Worm (Caenorhabditis elegans): ENCODE measurements around the gene Y54E2A.7.

Gene Y54E2A.7

DNA sequence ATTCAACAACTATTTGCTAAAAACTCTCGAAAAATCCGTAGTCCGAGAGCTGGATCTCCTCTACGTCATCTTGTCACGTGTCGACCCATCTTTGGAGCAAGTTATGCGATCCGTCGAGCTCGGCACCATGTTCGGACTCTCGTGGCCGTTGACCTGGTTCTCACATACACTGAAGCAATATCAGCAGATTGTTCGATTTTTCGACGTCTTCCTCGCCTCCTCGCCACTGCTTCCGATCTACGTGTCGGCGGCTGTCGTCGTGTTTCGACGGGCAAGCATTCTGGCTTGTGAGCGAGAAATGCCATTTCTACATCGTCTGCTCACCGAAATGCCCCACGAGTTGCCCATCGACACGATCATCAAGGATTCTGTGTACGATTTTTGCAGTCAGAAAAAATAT, 26.6 kb upstream of the Y54E2A.7 start:
- TF ChIP-seq elt-1 (tag; optimal IDR thresholded peaks at IDR 0.05) = no peak
- no peak for TF ChIP-seq zag-1 (tag; optimal IDR thresholded peaks at IDR 0.05)
- TF ChIP-seq fkh-10 (GFP tag; optimal IDR thresholded peaks at IDR 0.05) = no peak
- TF ChIP-seq unc-39 (tag; optimal IDR thresholded peaks at IDR 0.05) = no peak
- TF ChIP-seq nhr-25 (tag; optimal IDR thresholded peaks at IDR 0.05) = no peak
- TF ChIP-seq elt-2 (tag; optimal IDR thresholded peaks at IDR 0.05) = no peak
- TF ChIP-seq jun-1 (tag; optimal IDR thresholded peaks at IDR 0.05) = no peak
- no peak for TF ChIP-seq nhr-67 (tag; optimal IDR thresholded peaks at IDR 0.05)
- TF ChIP-seq nhr-43 (tag; optimal IDR thresholded peaks at IDR 0.05; ENCODE audit: poor library complexity, severe bottlenecking) = no peak
- no peak for TF ChIP-seq egl-5 (tag; optimal IDR thresholded peaks at IDR 0.05)
- no peak for TF ChIP-seq sea-2 (GFP tag; optimal IDR thresholded peaks at IDR 0.05)

DNA sequence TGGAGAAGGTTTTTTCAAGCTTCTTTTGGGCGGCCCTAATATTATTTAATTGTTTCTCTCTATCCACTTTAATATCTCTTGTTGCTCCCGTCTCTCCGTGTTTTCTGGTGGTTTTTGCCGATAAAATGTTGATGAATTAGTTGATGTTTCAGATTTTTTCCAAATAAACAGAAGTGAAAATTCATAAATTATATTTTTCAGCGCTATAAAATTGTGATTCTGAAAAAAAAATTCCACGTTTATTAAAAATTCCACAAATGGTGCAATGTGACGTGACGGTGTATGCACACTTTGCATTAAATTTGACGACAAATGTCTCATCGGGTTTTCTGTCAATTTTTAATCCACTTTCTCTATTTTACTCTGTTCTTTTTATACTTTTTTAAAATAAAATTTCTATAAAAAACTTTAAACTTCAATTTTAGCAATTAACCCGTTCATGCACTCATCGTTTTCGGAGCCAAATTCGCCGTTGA, 25.3 kb upstream of the Y54E2A.7 start, which contains the start of gene tbc-20:
tbc-20 (plus strand) TSS at position 426 of the 476 bp plus-strand sequence.
- TF ChIP-seq nfya-1 (tag; optimal IDR thresholded peaks at IDR 0.05; ENCODE audit: insufficient read depth) (peak; percentile 15), aly-2 (tag; optimal IDR thresholded peaks at IDR 0.05) (no peak), nhr-77 (tag; optimal IDR thresholded peaks at IDR 0.05) (peak; percentile 32), pha-4 (tag; optimal IDR thresholded peaks at IDR 0.05) (peak; percentile 57), skn-1 (tag; optimal IDR thresholded peaks at IDR 0.05) (peak; percentile 24), nhr-43 (tag; optimal IDR thresholded peaks at IDR 0.05; ENCODE audit: poor library complexity, severe bottlenecking) (peak; percentile 10), lsy-12 (tag; optimal IDR thresholded peaks at IDR 0.05) (no peak), nhr-28 (tag; optimal IDR thresholded peaks at IDR 0.05) (no peak), elt-2 (tag; optimal IDR thresholded peaks at IDR 0.05) (peak; percentile 8), pqm-1 (tag; optimal IDR thresholded peaks at IDR 0.05) (peak; percentile 4), snpc-4 (tag; optimal IDR thresholded peaks at IDR 0.05) (peak; percentile 40), hmg-11 (tag; optimal IDR thresholded peaks at IDR 0.05) (peak; percentile 29), nhr-23 (tag; optimal IDR thresholded peaks at IDR 0.05) (peak; percentile 8)

DNA sequence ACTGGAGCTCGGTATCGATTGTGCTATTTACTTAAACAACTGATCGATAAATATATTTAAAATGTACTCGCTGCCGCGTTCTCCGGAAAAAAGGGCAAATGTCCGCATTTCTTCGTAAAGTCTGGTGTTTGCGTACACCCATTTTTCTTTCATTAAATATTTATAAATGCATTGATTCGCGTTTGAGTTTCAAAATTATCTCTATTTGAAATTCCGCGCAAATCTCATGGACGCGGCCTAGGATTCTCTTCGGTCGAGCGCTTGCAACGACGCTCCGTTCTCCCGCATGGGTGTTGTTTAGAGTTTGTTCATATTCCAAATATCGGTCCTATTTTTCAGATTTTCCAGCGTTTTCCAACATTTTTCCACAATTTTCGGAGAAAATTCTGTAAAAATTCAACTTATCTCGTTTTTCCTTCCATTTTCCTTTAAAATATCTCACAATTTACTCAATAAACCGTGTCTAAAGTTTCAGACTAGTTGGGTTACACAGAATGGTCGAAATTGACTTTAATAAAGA, 22.2 kb upstream of the Y54E2A.7 start, which contains the start of gene eif-3.B:
eif-3.B (plus strand) TSS at position 470 of the 520 bp plus-strand sequence.
- no peak for TF ChIP-seq elt-1 (tag; optimal IDR thresholded peaks at IDR 0.05)
- TF ChIP-seq ceh-28 (tag; optimal IDR thresholded peaks at IDR 0.05) = peak; percentile 89
- peak; percentile 91 for TF ChIP-seq nhr-43 (tag; optimal IDR thresholded peaks at IDR 0.05; ENCODE audit: poor library complexity, severe bottlenecking)
- TF ChIP-seq nhr-76 (tag; optimal IDR thresholded peaks at IDR 0.05) = no peak
- peak; percentile 70 for TF ChIP-seq R02D3.7 (tag; optimal IDR thresholded peaks at IDR 0.05)
- TF ChIP-seq nhr-23 (tag; optimal IDR thresholded peaks at IDR 0.05) = peak; percentile 92
- TF ChIP-seq ceh-9 (tag; optimal IDR thresholded peaks at IDR 0.05) = no peak
- TF ChIP-seq nhr-77 (tag; optimal IDR thresholded peaks at IDR 0.05) = peak; percentile 85
- no peak for TF ChIP-seq nhr-237 (tag; optimal IDR thresholded peaks at IDR 0.05)
- no peak for TF ChIP-seq unc-39 (tag; optimal IDR thresholded peaks at IDR 0.05)
- TF ChIP-seq nfya-1 (tag; optimal IDR thresholded peaks at IDR 0.05; ENCODE audit: insufficient read depth) = peak; percentile 94
- TF ChIP-seq mdl-1 (tag; optimal IDR thresholded peaks at IDR 0.05) = no peak
- no peak for TF ChIP-seq eor-1 (tag; optimal IDR thresholded peaks at IDR 0.05)
- TF ChIP-seq nhr-25 (tag; optimal IDR thresholded peaks at IDR 0.05) = peak; percentile 86
- TF ChIP-seq lin-15B (tag; optimal IDR thresholded peaks at IDR 0.05) = peak; percentile 96
- peak; percentile 62 for TF ChIP-seq hmg-11 (tag; optimal IDR thresholded peaks at IDR 0.05)
- TF ChIP-seq unc-62 (GFP tag; optimal IDR thresholded peaks at IDR 0.05) = no peak
- peak; percentile 63 for TF ChIP-seq ceh-82 (tag; optimal IDR thresholded peaks at IDR 0.05)
- no peak for TF ChIP-seq nhr-11 (tag; optimal IDR thresholded peaks at IDR 0.05)
- TF ChIP-seq elt-2 (tag; optimal IDR thresholded peaks at IDR 0.05) = peak; percentile 60
- no peak for TF ChIP-seq zag-1 (tag; optimal IDR thresholded peaks at IDR 0.05)
- peak; percentile 55 for TF ChIP-seq fkh-10 (GFP tag; optimal IDR thresholded peaks at IDR 0.05)
- TF ChIP-seq pha-4 (tag; optimal IDR thresholded peaks at IDR 0.05) = peak; percentile 98
- no peak for TF ChIP-seq mml-1 (tag; optimal IDR thresholded peaks at IDR 0.05)
- TF ChIP-seq tbx-2 (tag; optimal IDR thresholded peaks at IDR 0.05) = peak; percentile 59
- TF ChIP-seq lsy-12 (tag; optimal IDR thresholded peaks at IDR 0.05) = peak; percentile 74
- peak; percentile 14 for TF ChIP-seq pqm-1 (tag; optimal IDR thresholded peaks at IDR 0.05)
- no peak for TF ChIP-seq egl-27 (tag; optimal IDR thresholded peaks at IDR 0.05)
- TF ChIP-seq snpc-4 (tag; optimal IDR thresholded peaks at IDR 0.05) = peak; percentile 96
- no peak for TF ChIP-seq elt-3 (tag; optimal IDR thresholded peaks at IDR 0.05)
- no peak for TF ChIP-seq ama-1 (optimal IDR thresholded peaks at IDR 0.05)
- peak; percentile 31 for TF ChIP-seq ztf-4 (tag; optimal IDR thresholded peaks at IDR 0.05)
- no peak for TF ChIP-seq nhr-28 (tag; optimal IDR thresholded peaks at IDR 0.05)
- peak; percentile 84 for TF ChIP-seq skn-1 (tag; optimal IDR thresholded peaks at IDR 0.05)
- TF ChIP-seq daf-12 (tag; optimal IDR thresholded peaks at IDR 0.05) = no peak
- no peak for TF ChIP-seq sea-2 (GFP tag; optimal IDR thresholded peaks at IDR 0.05)
- peak; percentile 83 for TF ChIP-seq lin-39 (tag; optimal IDR thresholded peaks at IDR 0.05)
- peak; percentile 63 for TF ChIP-seq jun-1 (tag; optimal IDR thresholded peaks at IDR 0.05)
- TF ChIP-seq egl-5 (tag; optimal IDR thresholded peaks at IDR 0.05) = peak; percentile 91
